Worm (Caenorhabditis elegans): ENCODE measurements around the gene syg-2.

ce11 chrX:14708176-14708642, 53.4 kb downstream of the syg-2 start:
- no peak for TF ChIP-seq unc-39 (tag; optimal IDR thresholded peaks at IDR 0.05)
- no peak for TF ChIP-seq duxl-1 (tag; optimal IDR thresholded peaks at IDR 0.05; ENCODE audit: poor library complexity)
- TF ChIP-seq hlh-30 (tag; optimal IDR thresholded peaks at IDR 0.05; ENCODE audit: insufficient read depth) = peak; percentile 89
- peak; percentile 90 for TF ChIP-seq nhr-6 (tag; optimal IDR thresholded peaks at IDR 0.05)
- no peak for TF ChIP-seq skn-1 (tag; optimal IDR thresholded peaks at IDR 0.05)
- TF ChIP-seq aly-2 (tag; optimal IDR thresholded peaks at IDR 0.05) = no peak
- TF ChIP-seq F49E8.2 (tag; optimal IDR thresholded peaks at IDR 0.05; ENCODE audit: borderline replicate concordance) = no peak
- TF ChIP-seq nhr-76 (tag; optimal IDR thresholded peaks at IDR 0.05) = no peak
- no peak for TF ChIP-seq ceh-62 (tag; optimal IDR thresholded peaks at IDR 0.05)
- peak in 1 of 2 experiments; percentile 70 for TF ChIP-seq unc-62 (GFP tag; optimal IDR thresholded peaks at IDR 0.05 in 1 of 2)
- peak; percentile 3 for TF ChIP-seq unc-62 (tag; optimal IDR thresholded peaks at IDR 0.05)
- TF ChIP-seq snpc-4 (tag; optimal IDR thresholded peaks at IDR 0.05) = peak; percentile 58

Data from whole organism, L4 larva.